Fruit fly (Drosophila melanogaster) whole organism, embryonic: Measurements from ENCODE around the gene pr.

Experiments used
- Atf3 ChIP-seq: fragments of 200-800 bp; sonication (Bioruptor generic); optimal IDR thresholded peaks from 3 replicates; lab custom pipeline; 2016; ENCODE audit warnings: missing biosample characterization, missing genetic modification characterization
- CG10543 ChIP-seq: fragments of 200-800 bp; sonication (Bioruptor generic); optimal IDR thresholded peaks from 3 replicates; lab custom pipeline; 2017; ENCODE audit warnings: missing biosample characterization, mild to moderate bottlenecking, missing genetic modification characterization, moderate library complexity
- CG11085 ChIP-seq: fragments of 200-800 bp; sonication (Bioruptor generic); IDR thresholded peaks from 2 replicates; pipeline ENCODE4 v1.3.6; 2022; ENCODE audit warnings: missing biosample characterization, missing genetic modification characterization
- CG11456 ChIP-seq: fragments of 200-800 bp; sonication (Bioruptor generic); IDR thresholded peaks from 3 replicates; pipeline ENCODE4 v1.3.6; 2022; ENCODE audit warnings: missing biosample characterization, missing genetic modification characterization
- CG12299 ChIP-seq: fragments of 200-800 bp; sonication (Bioruptor generic); optimal IDR thresholded peaks from 2 replicates; lab custom pipeline; 2018; ENCODE audit warnings: missing biosample characterization, mild to moderate bottlenecking, missing genetic modification characterization
- CG13775 ChIP-seq: fragments of 200-800 bp; sonication (Bioruptor generic); optimal IDR thresholded peaks from 3 replicates; lab custom pipeline; 2017; ENCODE audit warnings: missing biosample characterization, mild to moderate bottlenecking, missing genetic modification characterization
- CG1603 ChIP-seq: fragments of 200-800 bp; sonication (Bioruptor generic); optimal IDR thresholded peaks from 2 replicates; lab custom pipeline; 2019; ENCODE audit warnings: missing biosample characterization, mild to moderate bottlenecking, missing genetic modification characterization, moderate library complexity
- CG17361 ChIP-seq: fragments of 200-800 bp; sonication (Bioruptor generic); IDR thresholded peaks from 3 replicates; pipeline ENCODE4 v1.3.6; 2022; ENCODE audit warnings: missing biosample characterization, missing genetic modification characterization
- CG17912 ChIP-seq: fragments of 200-800 bp; sonication (Bioruptor generic); optimal IDR thresholded peaks from 2 replicates; lab custom pipeline; 2018; ENCODE audit warnings: missing biosample characterization, mild to moderate bottlenecking, missing genetic modification characterization
- CG30403 ChIP-seq: fragments of 200-800 bp; sonication (Bioruptor generic); optimal IDR thresholded peaks from 3 replicates; lab custom pipeline; 2016; ENCODE audit warnings: missing biosample characterization, missing genetic modification characterization
- CG3281 ChIP-seq: fragments of 200-800 bp; sonication (Bioruptor generic); optimal IDR thresholded peaks from 3 replicates; lab custom pipeline; 2017; ENCODE audit warnings: missing biosample characterization, mild to moderate bottlenecking, missing genetic modification characterization
- CG34422 ChIP-seq: fragments of 200-800 bp; sonication (Bioruptor generic); IDR thresholded peaks from 3 replicates; pipeline ENCODE4 v1.3.6; 2022; ENCODE audit warnings: missing biosample characterization, missing genetic modification characterization
- CG4404 ChIP-seq: fragments of 200-800 bp; sonication (Bioruptor generic); IDR thresholded peaks from 2 replicates; pipeline ENCODE4 v1.3.6; 2022; ENCODE audit warnings: missing biosample characterization, missing genetic modification characterization
- CG6272 ChIP-seq: fragments of 200-800 bp; sonication (Bioruptor generic); IDR thresholded peaks from 2 replicates; pipeline ENCODE4 v1.3.6; 2022; ENCODE audit warnings: missing biosample characterization, missing genetic modification characterization
- CG7786 ChIP-seq: fragments of 200-800 bp; sonication (Bioruptor generic); optimal IDR thresholded peaks from 2 replicates; lab custom pipeline; 2016; ENCODE audit warnings: missing biosample characterization, missing genetic modification characterization
- CG7928 ChIP-seq: fragments of 200-800 bp; sonication (Bioruptor generic); optimal IDR thresholded peaks from 2 replicates; lab custom pipeline; 2017; ENCODE audit warnings: missing biosample characterization, mild to moderate bottlenecking, missing genetic modification characterization
- CkIIα-i1 ChIP-seq: fragments of 200-800 bp; sonication (Bioruptor generic); IDR thresholded peaks from 2 replicates; pipeline ENCODE4 v1.3.6; 2022; ENCODE audit warnings: missing biosample characterization, missing genetic modification characterization
- Fer1 ChIP-seq: fragments of 200-800 bp; sonication (Bioruptor generic); optimal IDR thresholded peaks from 2 replicates; lab custom pipeline; 2017; ENCODE audit warnings: missing biosample characterization, mild to moderate bottlenecking, missing genetic modification characterization
- GATAe ChIP-seq: fragments of 200-800 bp; sonication (Bioruptor generic); conservative IDR thresholded peaks from 2 replicates; pipeline ENCODE4 v1.3.6; 2022; ENCODE audit warnings: missing biosample characterization, missing genetic modification characterization
- Gsc ChIP-seq: fragments of 200-800 bp; sonication (Bioruptor generic); IDR thresholded peaks from 2 replicates; pipeline ENCODE4 v1.3.6; 2022; ENCODE audit warnings: missing biosample characterization, missing genetic modification characterization
- HLH3B ChIP-seq: fragments of 200-800 bp; sonication (Bioruptor generic); IDR thresholded peaks from 2 replicates; pipeline ENCODE4 v1.3.6; 2022; ENCODE audit warnings: missing biosample characterization, missing genetic modification characterization
- Hr78 ChIP-seq, 2 experiments: fragments of 200-800 bp in 1 of 2; fragments of >200 bp in 1 of 2; sonication (Bioruptor generic) in 1 of 2; optimal IDR thresholded peaks; 2 replicates each; lab custom pipeline; 2017 to 2019; ENCODE audit warnings: missing biosample characterization in 2 of 2, missing genetic modification characterization in 2 of 2, mild to moderate bottlenecking in 1 of 2, moderate library complexity in 1 of 2
- Max ChIP-seq: fragments of 200-800 bp; sonication (Bioruptor generic); optimal IDR thresholded peaks from 2 replicates; lab custom pipeline; 2016; ENCODE audit warnings: missing biosample characterization, mild to moderate bottlenecking, missing genetic modification characterization
- Mrtf ChIP-seq: fragments of 200-800 bp; sonication (Bioruptor generic); IDR thresholded peaks from 3 replicates; pipeline ENCODE4 v1.3.6; 2022; ENCODE audit warnings: missing biosample characterization, missing genetic modification characterization
- NFAT ChIP-seq: fragments of 200-800 bp; sonication (Bioruptor generic); IDR thresholded peaks from 2 replicates; pipeline ENCODE4 v1.3.6; 2022; ENCODE audit warnings: missing biosample characterization, missing genetic modification characterization
- Nf-YC ChIP-seq: fragments of 200-800 bp; optimal IDR thresholded peaks from 3 replicates; lab custom pipeline; 2019; ENCODE audit warnings: missing biosample characterization, mild to moderate bottlenecking, missing genetic modification characterization, moderate library complexity
- Ptx1 ChIP-seq: fragments of 200-800 bp; sonication (Bioruptor generic); IDR thresholded peaks from 2 replicates; pipeline ENCODE4 v1.3.6; 2022; ENCODE audit warnings: missing biosample characterization, missing genetic modification characterization
- YL-1 ChIP-seq: fragments of 200-800 bp; sonication (Bioruptor generic); optimal IDR thresholded peaks from 3 replicates; lab custom pipeline; 2017; ENCODE audit warnings: missing biosample characterization, mild to moderate bottlenecking, missing genetic modification characterization
- ato ChIP-seq: fragments of 200-800 bp; sonication (Bioruptor generic); IDR thresholded peaks from 2 replicates; pipeline ENCODE4 v1.3.6; 2022; ENCODE audit warnings: missing biosample characterization, missing genetic modification characterization; ENCODE audit not compliant: partially characterized antibody
- bbx ChIP-seq: fragments of 200-800 bp; sonication (Bioruptor generic); IDR thresholded peaks from 2 replicates; pipeline ENCODE4 v1.3.6; 2022; ENCODE audit warnings: missing biosample characterization, missing genetic modification characterization; ENCODE audit not compliant: partially characterized antibody
- bcd ChIP-seq: fragments of 200-800 bp; sonication (Bioruptor generic); optimal IDR thresholded peaks from 2 replicates; lab custom pipeline; 2017; ENCODE audit warnings: missing biosample characterization, mild to moderate bottlenecking, missing genetic modification characterization
- cad ChIP-seq: fragments of >200 bp; optimal IDR thresholded peaks from 2 replicates; lab custom pipeline; 2017; ENCODE audit warnings: missing biosample characterization, missing genetic modification characterization
- crc ChIP-seq: fragments of 200-800 bp; sonication (Bioruptor generic); optimal IDR thresholded peaks from 2 replicates; lab custom pipeline; 2016; ENCODE audit warnings: missing biosample characterization, missing genetic modification characterization
- dimm ChIP-seq: fragments of 200-800 bp; sonication (Bioruptor generic); IDR thresholded peaks from 2 replicates; pipeline ENCODE4 v1.3.6; 2022; ENCODE audit warnings: missing biosample characterization, missing genetic modification characterization
- emc ChIP-seq: fragments of 200-800 bp; sonication (Bioruptor generic); optimal IDR thresholded peaks from 2 replicates; lab custom pipeline; 2016; ENCODE audit warnings: missing biosample characterization, missing genetic modification characterization
- ems ChIP-seq: fragments of 200-800 bp; sonication (Bioruptor generic); optimal IDR thresholded peaks from 3 replicates; lab custom pipeline; 2016; ENCODE audit warnings: missing biosample characterization, missing genetic modification characterization
- eyg ChIP-seq: fragments of 200-800 bp; sonication (Bioruptor generic); optimal IDR thresholded peaks from 3 replicates; lab custom pipeline; 2016; ENCODE audit warnings: missing biosample characterization, missing genetic modification characterization
- gem ChIP-seq: fragments of 200-800 bp; sonication (Bioruptor generic); optimal IDR thresholded peaks from 2 replicates; lab custom pipeline; 2019; ENCODE audit warnings: missing biosample characterization, mild to moderate bottlenecking, missing genetic modification characterization, moderate library complexity
- kah ChIP-seq: fragments of 200-800 bp; sonication (Bioruptor generic); optimal IDR thresholded peaks from 2 replicates; lab custom pipeline; 2018; ENCODE audit warnings: missing biosample characterization, mild to moderate bottlenecking, missing genetic modification characterization
- lab ChIP-seq: fragments of 200-800 bp; sonication (Bioruptor generic); optimal IDR thresholded peaks from 3 replicates; lab custom pipeline; 2017; ENCODE audit warnings: missing biosample characterization, missing genetic modification characterization, mild to moderate bottlenecking, moderate library complexity, missing genetic modification reagents
- mirr ChIP-seq: fragments of 200-800 bp; sonication (Bioruptor generic); optimal IDR thresholded peaks from 3 replicates; lab custom pipeline; 2018; ENCODE audit warnings: missing biosample characterization, mild to moderate bottlenecking, missing genetic modification characterization
- nerfin-1 ChIP-seq: fragments of 200-800 bp; sonication (Bioruptor generic); optimal IDR thresholded peaks from 3 replicates; lab custom pipeline; 2019; ENCODE audit warnings: missing biosample characterization, mild to moderate bottlenecking, missing genetic modification characterization, moderate library complexity
- otp ChIP-seq: fragments of 200-800 bp; sonication (Bioruptor generic); IDR thresholded peaks from 3 replicates; pipeline ENCODE4, ENCODE4 v1.3.6; 2022; ENCODE audit warnings: missing biosample characterization, missing genetic modification characterization
- ranshi ChIP-seq: fragments of 200-800 bp; sonication (Bioruptor generic); IDR thresholded peaks from 2 replicates; pipeline ENCODE4 v1.3.6; 2022; ENCODE audit warnings: missing biosample characterization, missing genetic modification characterization
- rib ChIP-seq: fragments of 200-800 bp; sonication (Bioruptor generic); IDR thresholded peaks from 2 replicates; pipeline ENCODE4 v1.3.6; 2022; ENCODE audit warnings: missing biosample characterization, missing genetic modification characterization
- sd ChIP-seq: fragments of 200-800 bp; sonication (Bioruptor generic); optimal IDR thresholded peaks from 3 replicates; lab custom pipeline; 2018; ENCODE audit warnings: missing biosample characterization, mild to moderate bottlenecking, missing genetic modification characterization, moderate library complexity
- sens ChIP-seq: fragments of 200-800 bp; sonication (Bioruptor generic); peaks from one replicate; lab custom pipeline; 2016; ENCODE audit warnings: missing biosample characterization, missing genetic modification characterization
- slou ChIP-seq: fragments of 200-800 bp; sonication (Bioruptor generic); optimal IDR thresholded peaks from 3 replicates; lab custom pipeline; 2016; ENCODE audit warnings: missing biosample characterization, missing genetic modification characterization
- stwl ChIP-seq: fragments of 200-800 bp; sonication (Bioruptor generic); optimal IDR thresholded peaks from 3 replicates; lab custom pipeline; 2018; ENCODE audit warnings: missing biosample characterization, mild to moderate bottlenecking, missing genetic modification characterization, moderate library complexity
- tin ChIP-seq: fragments of 200-800 bp; sonication (Bioruptor generic); optimal IDR thresholded peaks from 3 replicates; lab custom pipeline; 2016; ENCODE audit warnings: missing biosample characterization, missing genetic modification characterization
- zf30C ChIP-seq: fragments of 200-800 bp; sonication (Bioruptor generic); optimal IDR thresholded peaks from 3 replicates; lab custom pipeline; 2018; ENCODE audit warnings: missing biosample characterization, mild to moderate bottlenecking, missing genetic modification characterization

The pr gene

dm6 chr2L:20078880-20079279 is 3.6 kb upstream of the pr start (continued):
- TF ChIP-seq bbx (GFP tag; lab: Robert Waterston, UW) (no peak), CG17361 (GFP tag; lab: Robert Waterston, UW) (peak; percentile 62; the same call in 2 of the 3 replicates), gem (peak; percentile 37), CkIIα-i1 (GFP tag; lab: Robert Waterston, UW) (no peak), slou (GFP tag; lab: Kevin White, UChicago) (no peak), YL-1 (GFP tag; lab: Kevin White, UChicago) (no peak), bcd (GFP tag; lab: Kevin White, UChicago) (no peak), ranshi (GFP tag; lab: Robert Waterston, UW) (0 out of 2 replicates have a peak, but pooled peaks have one; percentile 38), Nf-YC (no peak), Gsc (GFP tag; lab: Robert Waterston, UW) (no peak), Ptx1 (peak; percentile 33; the same call in 1 of the 2 replicates), ems (GFP tag; lab: Kevin White, UChicago) (peak; percentile 10), CG11085 (GFP tag; lab: Robert Waterston, UW) (no peak), sd (tag; lab: Kevin White, UChicago) (peak; percentile 49), ato (GFP tag; lab: Robert Waterston, UW) (no peak), CG1603 (tag; lab: Kevin White, UChicago) (no peak), CG17912 (GFP tag; lab: Kevin White, UChicago) (no peak), Atf3 (GFP tag; lab: Kevin White, UChicago) (no peak), lab (GFP tag; lab: Kevin White, UChicago) (peak; percentile 39), HLH3B (GFP tag; lab: Robert Waterston, UW) (0 out of 2 replicates have a peak, but pooled peaks have one; percentile 12), Hr78 (GFP tag; optimal IDR thresholded peaks at IDR 0.05; lab: Kevin White, UChicago) (peak in 1 of 2 experiments; percentile 16), kah (GFP tag; lab: Kevin White, UChicago) (no peak), CG7928 (no peak), CG7786 (GFP tag; lab: Kevin White, UChicago) (peak; percentile 48), CG11456 (GFP tag; lab: Robert Waterston, UW) (0 out of 3 replicates have a peak, but pooled peaks have one; percentile 14), nerfin-1 (tag; lab: Kevin White, UChicago) (no peak), CG3281 (no peak), CG13775 (GFP tag; lab: Kevin White, UChicago) (peak; percentile 22), Max (GFP tag; lab: Kevin White, UChicago) (peak; percentile 5), stwl (no peak), tin (GFP tag; lab: Kevin White, UChicago) (no peak), CG34422 (no peak), eyg (peak; percentile 50), zf30C (GFP tag; lab: Kevin White, UChicago) (no peak), Fer1 (peak; percentile 1), Mrtf (GFP tag; lab: Robert Waterston, UW) (no peak), sens (GFP tag; lab: Kevin White, UChicago) (peak; percentile 50), mirr (no peak), CG10543 (GFP tag; lab: Kevin White, UChicago) (no peak), CG6272 (GFP tag; lab: Robert Waterston, UW) (0 out of 2 replicates have a peak, but pooled peaks have one; percentile 12), cad (GFP tag; lab: Kevin White, UChicago) (no peak), CG12299 (tag; lab: Kevin White, UChicago) (no peak), CG4404 (GFP tag; lab: Robert Waterston, UW) (0 out of 2 replicates have a peak, but pooled peaks have one; percentile 29), crc (GFP tag; lab: Kevin White, UChicago) (no peak), rib (0 out of 2 replicates have a peak, but pooled peaks have one; percentile 35), NFAT (GFP tag; lab: Robert Waterston, UW) (no peak), CG30403 (GFP tag; lab: Kevin White, UChicago) (peak; percentile 29), emc (peak; percentile 22), otp (GFP tag; lab: Robert Waterston, UW) (no peak), GATAe (GFP tag; lab: Robert Waterston, UW) (no peak; the same call in 1 of the 2 replicates), dimm (no peak)
